Worm (Caenorhabditis elegans): Measurements from ENCODE around the gene Y38E10A.33.
A peak's percentile ranks its signal among the peaks of the same experiment; 100 is the strongest.

Gene Y38E10A.33

DNA sequence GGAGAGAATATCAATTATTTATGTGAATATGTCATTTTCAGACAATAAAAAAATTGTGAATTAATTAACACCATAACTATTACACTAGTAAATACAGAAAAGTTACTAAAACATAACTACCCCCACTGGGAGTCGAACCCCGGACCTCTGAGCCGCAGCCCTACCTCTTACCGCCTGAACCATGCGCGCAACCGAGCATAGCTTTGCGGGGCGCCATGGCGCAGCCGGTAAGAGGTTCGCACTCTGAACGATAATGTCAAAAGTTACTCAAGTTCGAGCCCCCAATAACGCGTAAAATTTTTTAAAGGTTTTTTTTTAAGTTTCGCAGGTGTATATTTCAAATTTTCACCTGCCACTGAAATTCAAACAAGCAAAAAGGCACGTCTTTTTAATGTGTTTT is 13.4 kb downstream of the Y38E10A.33 start (continued):
- no peak for TF ChIP-seq php-3 (GFP tag; IDR thresholded peaks at IDR 0.05)
- no peak for TF ChIP-seq hlh-30 (tag; optimal IDR thresholded peaks at IDR 0.05; ENCODE audit: insufficient read depth)
- no peak for TF ChIP-seq nhr-102 (tag; optimal IDR thresholded peaks at IDR 0.05)
- TF ChIP-seq nhr-25 (tag; optimal IDR thresholded peaks at IDR 0.05; ENCODE audit: borderline replicate concordance, insufficient read depth): no peak
- no peak for TF ChIP-seq lin-38 (GFP tag; IDR thresholded peaks at IDR 0.05)
- TF ChIP-seq lin-1 (GFP tag; IDR thresholded peaks at IDR 0.05): no peak
- TF ChIP-seq lin-29 (GFP tag; IDR thresholded peaks at IDR 0.05): no peak
- TF ChIP-seq skn-1 (tag; optimal IDR thresholded peaks at IDR 0.05): no peak
- no peak for TF ChIP-seq dmd-8 (GFP tag; IDR thresholded peaks at IDR 0.05)
- TF ChIP-seq daf-19 (GFP tag; conservative IDR thresholded peaks at IDR 0.05): no peak
- no peak for TF ChIP-seq pqm-1 (tag; optimal IDR thresholded peaks at IDR 0.05)
- TF ChIP-seq lin-13 (GFP tag; optimal IDR thresholded peaks at IDR 0.05): peak; percentile 24
- no peak for TF ChIP-seq F44E2.7 (GFP tag; IDR thresholded peaks at IDR 0.05)
- no peak for TF ChIP-seq dpl-1 (GFP tag; optimal IDR thresholded peaks at IDR 0.05)
- no peak for TF ChIP-seq hif-1 (tag; optimal IDR thresholded peaks at IDR 0.05)
- no peak for TF ChIP-seq pha-4 (GFP tag; IDR thresholded peaks at IDR 0.05)
- TF ChIP-seq pha-4 (tag; optimal IDR thresholded peaks at IDR 0.05): no peak
- TF ChIP-seq tra-1 (GFP tag; IDR thresholded peaks at IDR 0.05): peak; percentile 91
- no peak for TF ChIP-seq zip-2 (tag; optimal IDR thresholded peaks at IDR 0.05)
- no peak for TF ChIP-seq ztf-7 (tag; optimal IDR thresholded peaks at IDR 0.05)
- TF ChIP-seq ceh-32 (tag; optimal IDR thresholded peaks at IDR 0.05; ENCODE audit: poor library complexity): no peak
- TF ChIP-seq D1046.2 (GFP tag; IDR thresholded peaks at IDR 0.05): no peak
- TF ChIP-seq lsy-2 (tag; optimal IDR thresholded peaks at IDR 0.05): no peak
- TF ChIP-seq set-16 (GFP tag; IDR thresholded peaks at IDR 0.05): peak; percentile 52; the same call in 1 of the 2 replicates
- TF ChIP-seq cey-2 (tag; optimal IDR thresholded peaks at IDR 0.05; ENCODE audit: borderline replicate concordance, insufficient read depth): no peak
- TF ChIP-seq egl-43 (GFP tag; IDR thresholded peaks at IDR 0.05): no peak
- TF ChIP-seq daf-12 (tag; optimal IDR thresholded peaks at IDR 0.05): no peak

DNA sequence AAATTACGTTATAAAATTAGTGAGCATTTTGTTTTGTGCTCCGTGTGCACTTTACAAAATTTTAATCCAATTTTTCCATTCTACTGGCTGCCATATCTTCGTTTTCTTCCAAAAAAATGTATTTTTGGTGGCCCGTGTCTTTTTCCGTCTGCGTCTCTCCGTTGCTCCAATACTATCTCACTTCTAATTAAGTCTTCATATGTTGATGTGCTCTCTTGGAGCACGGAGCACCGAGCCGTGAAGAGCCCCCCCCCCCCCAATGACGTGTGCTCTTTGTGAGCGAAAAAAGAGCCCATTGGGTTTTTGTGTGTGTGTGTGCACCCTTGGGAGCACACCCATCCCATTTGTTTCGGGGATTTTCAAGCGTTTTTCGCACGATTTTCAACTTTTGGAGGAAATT is 14.4 kb downstream of the Y38E10A.33 start:
- TF ChIP-seq snpc-1.2 (GFP tag; IDR thresholded peaks at IDR 0.05) (no peak), lsy-2 (tag; optimal IDR thresholded peaks at IDR 0.05) (no peak), ama-1 (optimal IDR thresholded peaks at IDR 0.05) (no peak), nhr-11 (tag; optimal IDR thresholded peaks at IDR 0.05) (no peak), nhr-10 (tag; optimal IDR thresholded peaks at IDR 0.05) (no peak), mes-2 (tag; optimal IDR thresholded peaks at IDR 0.05; ENCODE audit: poor library complexity, severe bottlenecking) (no peak), lin-29 (GFP tag; IDR thresholded peaks at IDR 0.05) (no peak), hmg-1.1 (GFP tag; IDR thresholded peaks at IDR 0.05) (peak; percentile 63), zip-11 (GFP tag; IDR thresholded peaks at IDR 0.05) (no peak), nhr-48 (tag; optimal IDR thresholded peaks at IDR 0.05) (no peak), madf-5 (GFP tag; IDR thresholded peaks at IDR 0.05) (no peak), dmd-6 (GFP tag; IDR thresholded peaks at IDR 0.05) (no peak), vab-7 (GFP tag; IDR thresholded peaks at IDR 0.05) (no peak; the same call in 1 of the 2 replicates), nhr-42 (GFP tag; IDR thresholded peaks at IDR 0.05) (no peak), unc-62 (GFP tag; optimal IDR thresholded peaks at IDR 0.05 in 1 of 2) (no peak), unc-62 (tag; optimal IDR thresholded peaks at IDR 0.05) (no peak), daf-12 (tag; optimal IDR thresholded peaks at IDR 0.05) (no peak), lir-3 (tag; optimal IDR thresholded peaks at IDR 0.05) (no peak), F37D6.2 (tag; optimal IDR thresholded peaks at IDR 0.05) (peak; percentile 30), mxl-3 (GFP tag; optimal IDR thresholded peaks at IDR 0.05) (no peak), hif-1 (tag; optimal IDR thresholded peaks at IDR 0.05) (no peak), dmd-8 (GFP tag; IDR thresholded peaks at IDR 0.05) (no peak), set-16 (GFP tag; IDR thresholded peaks at IDR 0.05) (0 out of 2 replicates have a peak, but pooled peaks have one; percentile 23), arid-1 (GFP tag; conservative IDR thresholded peaks at IDR 0.05) (no peak), T26A8.4 (GFP tag; IDR thresholded peaks at IDR 0.05) (no peak), T20F7.1 (GFP tag; optimal IDR thresholded peaks at IDR 0.05) (no peak), egl-43 (GFP tag; IDR thresholded peaks at IDR 0.05) (no peak), madf-9 (GFP tag; conservative IDR thresholded peaks at IDR 0.05) (no peak), nhr-28 (tag; optimal IDR thresholded peaks at IDR 0.05) (no peak), D1046.2 (GFP tag; IDR thresholded peaks at IDR 0.05) (0 out of 2 replicates have a peak, but pooled peaks have one; percentile 5), ceh-28 (tag; optimal IDR thresholded peaks at IDR 0.05) (no peak)

Measured in whole organism, L4 larva.